Fruit fly (Drosophila melanogaster) whole organism, embryonic: Measurements from ENCODE around the gene VhaAC45RP.

Source experiments
- CG17802 ChIP-seq: fragments of 200-800 bp; sonication (Bioruptor generic); optimal IDR thresholded peaks from 2 replicates; lab custom pipeline; 2018; ENCODE audit warnings: missing biosample characterization, mild to moderate bottlenecking, missing genetic modification characterization, moderate library complexity
- CG3407 ChIP-seq: fragments of 200-800 bp; sonication (Bioruptor generic); optimal IDR thresholded peaks from 2 replicates; lab custom pipeline; 2018; ENCODE audit warnings: missing biosample characterization, mild to moderate bottlenecking, missing genetic modification characterization
- CG8478 ChIP-seq: fragments of >200 bp; optimal IDR thresholded peaks from 2 replicates; lab custom pipeline; 2018
- ERR ChIP-seq: fragments of 200-800 bp; sonication (Bioruptor generic); optimal IDR thresholded peaks from 2 replicates; lab custom pipeline; 2016; ENCODE audit warnings: missing biosample characterization, missing genetic modification characterization
- Trl ChIP-seq, 3 experiments: fragments of >200 bp in 2 of 3; fragments of 200-800 bp in 1 of 3; sonication (Bioruptor generic) in 1 of 3; optimal IDR thresholded peaks; 2 replicates in 1 of 3; 3 replicates in 2 of 3; lab custom pipeline; 2016 to 2017; ENCODE audit warnings: missing biosample characterization in 1 of 3, missing genetic modification characterization in 1 of 3
- dysf ChIP-seq: fragments of 200-800 bp; sonication (Bioruptor generic); IDR thresholded peaks from 3 replicates; pipeline ENCODE4 v1.3.6; 2022; ENCODE audit warnings: missing biosample characterization, missing genetic modification characterization
- row ChIP-seq: fragments of 200-800 bp; sonication (Bioruptor generic); IDR thresholded peaks from 3 replicates; pipeline ENCODE4 v1.3.6; 2022; ENCODE audit warnings: missing biosample characterization, missing genetic modification characterization

- TF ChIP-seq row (GFP tag; lab: Robert Waterston, UW) (no peak), Trl (optimal IDR thresholded peaks at IDR 0.05; lab: Kevin White, UChicago) (no peak), Trl (GFP tag; optimal IDR thresholded peaks at IDR 0.05; lab: Kevin White, UChicago) (no peak), ERR (GFP tag; lab: Kevin White, UChicago) (no peak), CG8478 (no peak), CG3407 (no peak), dysf (GFP tag; lab: Robert Waterston, UW) (no peak), CG17802 (tag; lab: Kevin White, UChicago) (no peak)
These were observed at the start of gene VhaAC45RP for dm6 chr3R:30166159-30166784.
